Fruit fly (Drosophila melanogaster) whole organism, embryonic: ENCODE results near the gene smo.
A peak's percentile ranks its signal among the peaks of the same experiment; 100 is the strongest.

Source experiments
- Blimp-1 ChIP-seq: fragments of 200-800 bp; sonication (Bioruptor generic); optimal IDR thresholded peaks from 3 replicates; lab custom pipeline; 2018; ENCODE audit warnings: missing biosample characterization, missing genetic modification characterization, mild to moderate bottlenecking, moderate library complexity, missing genetic modification reagents
- CG1024 ChIP-seq: fragments of 200-800 bp; sonication (Bioruptor generic); IDR thresholded peaks from 2 replicates; pipeline ENCODE4 v1.3.6; 2022; ENCODE audit warnings: missing biosample characterization, missing genetic modification characterization
- CG11695 ChIP-seq: fragments of 200-800 bp; sonication (Bioruptor generic); IDR thresholded peaks from 3 replicates; pipeline ENCODE4 v1.3.6; 2022; ENCODE audit warnings: missing biosample characterization, missing genetic modification characterization
- CG12659 ChIP-seq: fragments of 200-800 bp; sonication (Bioruptor generic); optimal IDR thresholded peaks from 3 replicates; lab custom pipeline; 2017; ENCODE audit warnings: mild to moderate bottlenecking, missing biosample characterization, missing genetic modification reagents, missing genetic modification characterization
- CG12942 ChIP-seq: fragments of 200-800 bp; sonication (Bioruptor generic); optimal IDR thresholded peaks from 3 replicates; lab custom pipeline; 2016; ENCODE audit warnings: missing biosample characterization, missing genetic modification characterization
- CG13287 ChIP-seq: fragments of 200-800 bp; sonication (Bioruptor generic); IDR thresholded peaks from 2 replicates; pipeline ENCODE4 v1.3.6; 2022; ENCODE audit warnings: missing biosample characterization, missing genetic modification characterization; ENCODE audit not compliant: partially characterized antibody
- CG14050 ChIP-seq: fragments of 200-800 bp; sonication (Bioruptor generic); IDR thresholded peaks from 3 replicates; pipeline ENCODE4 v1.3.6; 2022; ENCODE audit warnings: missing biosample characterization, missing genetic modification characterization
- CG14667 ChIP-seq: fragments of 200-800 bp; sonication (Bioruptor generic); IDR thresholded peaks from 2 replicates; pipeline ENCODE4 v1.3.6; 2022; ENCODE audit warnings: missing biosample characterization, missing genetic modification characterization
- CG1832 ChIP-seq: fragments of 200-800 bp; sonication (Bioruptor generic); optimal IDR thresholded peaks from 2 replicates; lab custom pipeline; 2017; ENCODE audit warnings: missing biosample characterization, mild to moderate bottlenecking, missing genetic modification characterization, inconsistent platforms
- CG18764 ChIP-seq: fragments of 200-800 bp; sonication (Bioruptor generic); optimal IDR thresholded peaks from 3 replicates; lab custom pipeline; 2016; ENCODE audit warnings: missing biosample characterization, missing genetic modification characterization
- CG2120 ChIP-seq: fragments of 200-800 bp; sonication (Bioruptor generic); optimal IDR thresholded peaks from 3 replicates; lab custom pipeline; 2016; ENCODE audit warnings: missing biosample characterization, missing genetic modification characterization
- CG2678 ChIP-seq: fragments of 200-800 bp; sonication (Bioruptor generic); optimal IDR thresholded peaks from 3 replicates; lab custom pipeline; 2019; ENCODE audit warnings: missing biosample characterization, mild to moderate bottlenecking, missing genetic modification characterization, moderate library complexity
- CG31365 ChIP-seq: fragments of 200-800 bp; sonication (Bioruptor generic); optimal IDR thresholded peaks from 2 replicates; lab custom pipeline; 2018; ENCODE audit warnings: missing biosample characterization, mild to moderate bottlenecking, missing genetic modification characterization
- CG3281 ChIP-seq: fragments of 200-800 bp; sonication (Bioruptor generic); optimal IDR thresholded peaks from 3 replicates; lab custom pipeline; 2017; ENCODE audit warnings: missing biosample characterization, mild to moderate bottlenecking, missing genetic modification characterization
- CG3847 ChIP-seq: fragments of 200-800 bp; sonication (Bioruptor generic); IDR thresholded peaks from 2 replicates; pipeline ENCODE4 v1.3.6; 2022; ENCODE audit warnings: missing biosample characterization, missing genetic modification characterization
- CG42726 ChIP-seq: fragments of 200-800 bp; sonication (Bioruptor generic); IDR thresholded peaks from 2 replicates; pipeline ENCODE4 v1.3.6; 2022; ENCODE audit warnings: missing biosample characterization, missing genetic modification characterization; ENCODE audit not compliant: partially characterized antibody
- CG5245 ChIP-seq: fragments of 200-800 bp; sonication (Bioruptor generic); optimal IDR thresholded peaks from 3 replicates; lab custom pipeline; 2016; ENCODE audit warnings: missing biosample characterization, missing genetic modification characterization
- CG7839 ChIP-seq: fragments of 200-800 bp; sonication (Bioruptor generic); optimal IDR thresholded peaks from 3 replicates; lab custom pipeline; 2018; ENCODE audit warnings: missing biosample characterization, mild to moderate bottlenecking, missing genetic modification characterization, moderate library complexity
- CG8359 ChIP-seq: fragments of 200-800 bp; sonication (Bioruptor generic); optimal IDR thresholded peaks from 2 replicates; lab custom pipeline; 2017; ENCODE audit warnings: missing biosample characterization, mild to moderate bottlenecking, missing genetic modification characterization, borderline replicate concordance
- Dad ChIP-seq: fragments of 200-800 bp; sonication (Bioruptor generic); optimal IDR thresholded peaks from 3 replicates; lab custom pipeline; 2016; ENCODE audit warnings: missing biosample characterization, missing genetic modification characterization
- Fer2 ChIP-seq: fragments of 200-800 bp; sonication (Bioruptor generic); optimal IDR thresholded peaks from 2 replicates; lab custom pipeline; 2018; ENCODE audit warnings: missing biosample characterization, mild to moderate bottlenecking, missing genetic modification characterization, moderate library complexity
- H15 ChIP-seq: fragments of 200-800 bp; sonication (Bioruptor generic); IDR thresholded peaks from 3 replicates; pipeline ENCODE4 v1.3.6; 2022; ENCODE audit warnings: missing biosample characterization, missing genetic modification characterization
- HLH54F ChIP-seq: fragments of 200-800 bp; sonication (Bioruptor generic); optimal IDR thresholded peaks from 3 replicates; lab custom pipeline; 2016; ENCODE audit warnings: missing biosample characterization, missing genetic modification characterization
- HLHmδ ChIP-seq: fragments of 200-800 bp; sonication (Bioruptor generic); optimal IDR thresholded peaks from 2 replicates; lab custom pipeline; 2018; ENCODE audit warnings: missing biosample characterization, mild to moderate bottlenecking, missing genetic modification characterization, moderate library complexity
- Lhr ChIP-seq: fragments of 200-800 bp; sonication (Bioruptor generic); optimal IDR thresholded peaks from 3 replicates; lab custom pipeline; 2017; ENCODE audit warnings: mild to moderate bottlenecking, missing biosample characterization, missing genetic modification reagents, missing genetic modification characterization
- Mrtf ChIP-seq: fragments of 200-800 bp; sonication (Bioruptor generic); IDR thresholded peaks from 3 replicates; pipeline ENCODE4 v1.3.6; 2022; ENCODE audit warnings: missing biosample characterization, missing genetic modification characterization
- Myb ChIP-seq: fragments of 200-800 bp; sonication (Bioruptor generic); optimal IDR thresholded peaks from 2 replicates; lab custom pipeline; 2016; ENCODE audit warnings: missing biosample characterization, missing genetic modification characterization
- NfI ChIP-seq: fragments of 200-800 bp; sonication (Bioruptor generic); optimal IDR thresholded peaks from 3 replicates; lab custom pipeline; 2018; ENCODE audit warnings: missing biosample characterization, mild to moderate bottlenecking, missing genetic modification characterization, moderate library complexity
- Oaz ChIP-seq: fragments of 200-800 bp; sonication (Bioruptor generic); IDR thresholded peaks from 2 replicates; pipeline ENCODE4 v1.3.6; 2022; ENCODE audit warnings: missing biosample characterization, missing genetic modification characterization
- Optix ChIP-seq: fragments of 200-800 bp; sonication (Bioruptor generic); IDR thresholded peaks from 3 replicates; pipeline ENCODE4 v1.3.6; 2022; ENCODE audit warnings: missing biosample characterization, missing genetic modification characterization
- Sox102F ChIP-seq: fragments of 200-800 bp; sonication (Bioruptor generic); optimal IDR thresholded peaks from 2 replicates; lab custom pipeline; 2018; ENCODE audit warnings: missing biosample characterization, mild to moderate bottlenecking, missing genetic modification characterization, moderate library complexity
- TFAM ChIP-seq: fragments of 200-800 bp; sonication (Bioruptor generic); optimal IDR thresholded peaks from 2 replicates; lab custom pipeline; 2017; ENCODE audit warnings: missing biosample characterization, missing genetic modification characterization, inconsistent platforms
- abd-A ChIP-seq: fragments of 200-800 bp; sonication (Bioruptor generic); optimal IDR thresholded peaks from 3 replicates; lab custom pipeline; 2019; ENCODE audit warnings: missing biosample characterization, mild to moderate bottlenecking, missing genetic modification characterization, moderate library complexity
- ac ChIP-seq: fragments of 200-800 bp; sonication (Bioruptor generic); optimal IDR thresholded peaks from 3 replicates; lab custom pipeline; 2017; ENCODE audit warnings: missing biosample characterization, mild to moderate bottlenecking, missing genetic modification characterization
- ap ChIP-seq: fragments of 200-800 bp; sonication (Bioruptor generic); IDR thresholded peaks from 2 replicates; pipeline ENCODE4 v1.3.6; 2022; ENCODE audit warnings: missing biosample characterization, missing genetic modification characterization
- crc ChIP-seq: fragments of 200-800 bp; sonication (Bioruptor generic); optimal IDR thresholded peaks from 2 replicates; lab custom pipeline; 2016; ENCODE audit warnings: missing biosample characterization, missing genetic modification characterization
- hth ChIP-seq: fragments of >200 bp; optimal IDR thresholded peaks from 2 replicates; lab custom pipeline; 2017; ENCODE audit warnings: inconsistent platforms
- knrl ChIP-seq: fragments of 200-800 bp; sonication (Bioruptor generic); IDR thresholded peaks from 3 replicates; pipeline ENCODE4 v1.3.6; 2022; ENCODE audit warnings: missing biosample characterization, missing genetic modification characterization; ENCODE audit not compliant: partially characterized antibody
- lola ChIP-seq, 3 experiments: fragments of >200 bp in 2 of 3; fragments of 200-800 bp in 1 of 3; sonication (Bioruptor generic) in 1 of 3; optimal IDR thresholded peaks; 2 replicates each; lab custom pipeline; 2017 to 2019; ENCODE audit warnings: missing biosample characterization in 3 of 3, missing genetic modification characterization in 3 of 3, mild to moderate bottlenecking in 1 of 3, moderate library complexity in 1 of 3
- mld ChIP-seq: fragments of 200-800 bp; sonication (Bioruptor generic); IDR thresholded peaks from 3 replicates; pipeline ENCODE4 v1.3.6; 2022; ENCODE audit warnings: missing biosample characterization, missing genetic modification characterization; ENCODE audit not compliant: partially characterized antibody
- pb ChIP-seq: fragments of 200-800 bp; sonication (Bioruptor generic); optimal IDR thresholded peaks from 3 replicates; lab custom pipeline; 2016; ENCODE audit warnings: missing biosample characterization, missing genetic modification characterization
- pzg ChIP-seq: fragments of 200-800 bp; sonication (Bioruptor generic); optimal IDR thresholded peaks from 3 replicates; lab custom pipeline; 2018; ENCODE audit warnings: missing biosample characterization, mild to moderate bottlenecking, missing genetic modification characterization, moderate library complexity
- repo ChIP-seq: fragments of 200-800 bp; sonication (Bioruptor generic); optimal IDR thresholded peaks from 2 replicates; lab custom pipeline; 2016; ENCODE audit warnings: missing biosample characterization, missing genetic modification characterization
- sim ChIP-seq: fragments of 200-800 bp; sonication (Bioruptor generic); IDR thresholded peaks from 2 replicates; pipeline ENCODE4 v1.3.6; 2022; ENCODE audit warnings: missing biosample characterization, missing genetic modification characterization
- slp2 ChIP-seq: fragments of 200-800 bp; sonication (Bioruptor generic); optimal IDR thresholded peaks from 2 replicates; lab custom pipeline; 2016; ENCODE audit warnings: missing biosample characterization, missing genetic modification characterization
- tll ChIP-seq, 2 experiments: fragments of 200-800 bp in 1 of 2; fragments of >200 bp in 1 of 2; sonication (Bioruptor generic) in 1 of 2; optimal IDR thresholded peaks; 2 replicates each; lab custom pipeline; 2017 to 2019; ENCODE audit warnings: missing biosample characterization in 2 of 2, missing genetic modification characterization in 2 of 2, mild to moderate bottlenecking in 1 of 2, moderate library complexity in 1 of 2
- vfl ChIP-seq: fragments of 200-800 bp; sonication (Bioruptor generic); optimal IDR thresholded peaks from 2 replicates; lab custom pipeline; 2016; ENCODE audit warnings: missing biosample characterization, missing genetic modification characterization
- z ChIP-seq: fragments of 200-800 bp; sonication (Bioruptor generic); IDR thresholded peaks from 3 replicates; pipeline ENCODE4 v1.3.6; 2022; ENCODE audit warnings: missing biosample characterization, missing genetic modification characterization

smo gene

dm6 chr2L:297480-298284, 20.3 kb downstream of the smo start, which contains the start of gene Pi3K21B (continued):
- peak; percentile 78 for TF ChIP-seq slp2 (GFP tag; lab: Kevin White, UChicago)
- TF ChIP-seq pzg (GFP tag; lab: Kevin White, UChicago) = peak; percentile 78
- peak; percentile 90 for TF ChIP-seq pb
- peak; percentile 59; the same call in 1 of the 3 replicates for TF ChIP-seq Optix (GFP tag; lab: Robert Waterston, UW)
- TF ChIP-seq Myb (GFP tag; lab: Kevin White, UChicago) = peak; percentile 75
- peak; percentile 90 for TF ChIP-seq repo (GFP tag; lab: Kevin White, UChicago)
- peak; percentile 92 for TF ChIP-seq NfI (GFP tag; lab: Kevin White, UChicago)
- no peak for TF ChIP-seq TFAM
- peak; percentile 87 for TF ChIP-seq Sox102F
- peak; percentile 53 for TF ChIP-seq abd-A (tag; lab: Kevin White, UChicago)
- TF ChIP-seq knrl (GFP tag; lab: Robert Waterston, UW) = 0 out of 3 replicates have a peak, but pooled peaks have one; percentile 10
- peak; percentile 90 for TF ChIP-seq HLHmδ (GFP tag; lab: Kevin White, UChicago)
- peak; percentile 60 for TF ChIP-seq Lhr (GFP tag; lab: Kevin White, UChicago)
- TF ChIP-seq CG7839 = peak; percentile 91
- TF ChIP-seq crc (GFP tag; lab: Kevin White, UChicago) = peak; percentile 77
- TF ChIP-seq Blimp-1 (GFP tag; lab: Kevin White, UChicago) = peak; percentile 87
- peak; percentile 94 for TF ChIP-seq CG12942 (GFP tag; lab: Kevin White, UChicago)
- peak; percentile 44; the same call in 1 of the 2 replicates for TF ChIP-seq CG13287 (GFP tag; lab: Robert Waterston, UW)
- TF ChIP-seq Mrtf (GFP tag; lab: Robert Waterston, UW) = no peak; the same call in none of the 3 replicates
- TF ChIP-seq ac (GFP tag; lab: Kevin White, UChicago) = peak; percentile 14
- TF ChIP-seq vfl (GFP tag; lab: Kevin White, UChicago) = peak; percentile 92
- TF ChIP-seq ap (GFP tag; lab: Robert Waterston, UW) = peak; percentile 78
- no peak for TF ChIP-seq z (GFP tag; lab: Robert Waterston, UW)
- TF ChIP-seq CG14050 = peak; percentile 64
- TF ChIP-seq sim (GFP tag; lab: Robert Waterston, UW) = no peak
- TF ChIP-seq CG14667 = peak; percentile 66
- peak; percentile 80 for TF ChIP-seq CG11695
- peak; percentile 92 for TF ChIP-seq Dad
- peak; percentile 79 for TF ChIP-seq Oaz (GFP tag; lab: Robert Waterston, UW)
- peak; percentile 81 for TF ChIP-seq CG18764 (GFP tag; lab: Kevin White, UChicago)
- peak; percentile 58 for TF ChIP-seq CG8359
- TF ChIP-seq CG2678 (tag; lab: Kevin White, UChicago) = peak; percentile 91
- peak; percentile 93 for TF ChIP-seq CG3847 (GFP tag; lab: Robert Waterston, UW)
- TF ChIP-seq tll (GFP tag; optimal IDR thresholded peaks at IDR 0.05; lab: Kevin White, UChicago) = no peak
- TF ChIP-seq CG1024 (GFP tag; lab: Robert Waterston, UW) = no peak; the same call in none of the 2 replicates
- TF ChIP-seq Fer2 (tag; lab: Kevin White, UChicago) = peak; percentile 88
- no peak for TF ChIP-seq mld (GFP tag; lab: Robert Waterston, UW)
- TF ChIP-seq H15 (GFP tag; lab: Robert Waterston, UW) = peak; percentile 69
- TF ChIP-seq CG12659 (GFP tag; lab: Kevin White, UChicago) = peak; percentile 96
- peak; percentile 96 for TF ChIP-seq HLH54F (GFP tag; lab: Kevin White, UChicago)
- peak in 1 of 3 experiments; percentile 90 for TF ChIP-seq lola (GFP tag; optimal IDR thresholded peaks at IDR 0.05; lab: Kevin White, UChicago)
- peak; percentile 87 for TF ChIP-seq CG5245 (GFP tag; lab: Kevin White, UChicago)
- no peak for TF ChIP-seq CG31365 (tag; lab: Kevin White, UChicago)
- TF ChIP-seq CG3281 (GFP tag; lab: Kevin White, UChicago) = peak; percentile 94
- TF ChIP-seq CG1832 (GFP tag; lab: Kevin White, UChicago) = no peak
- TF ChIP-seq hth (lab: Kevin White, UChicago) = no peak
- TF ChIP-seq CG2120 = peak; percentile 96
- TF ChIP-seq CG42726 (GFP tag; lab: Robert Waterston, UW) = 0 out of 2 replicates have a peak, but pooled peaks have one; percentile 39
